Worm (Caenorhabditis elegans) whole organism, L4/young adult: Measurements from ENCODE around the gene twk-24.

ENCODE experiments used
- W03F9.2 ChIP-seq: fragments of 150-350 bp; optimal IDR thresholded peaks from 2 replicates; lab custom pipeline; 2014; ENCODE audit warnings: missing biosample characterization, missing genetic modification characterization
- dao-5 ChIP-seq: sonication (generic microtip); optimal IDR thresholded peaks from 2 replicates; lab custom pipeline; 2016; ENCODE audit warnings: missing genotype, missing genetic modification characterization, moderate library complexity, missing compliant biosample characterization
- him-1 ChIP-seq: sonication (generic microtip); optimal IDR thresholded peaks from 2 replicates; lab custom pipeline; 2016; ENCODE audit warnings: missing genotype, missing genetic modification reagents, missing genetic modification characterization, missing compliant biosample characterization

- TF ChIP-seq W03F9.2 (tag; lab: Kevin White, UChicago) (no peak), him-1 (tag; lab: Kevin White, UChicago) (no peak), dao-5 (tag; lab: Kevin White, UChicago) (no peak)
Measured at ce11 chrV:12295520-12295919, 26.4 kb upstream of the twk-24 start.
